Worm (Caenorhabditis elegans): ENCODE measurements around the gene bckd-1A.

The bckd-1A gene

ce11 chrIII:12931108-12931507, 41.2 kb downstream of the bckd-1A start:
- TF ChIP-seq ZK546.5 (tag; optimal IDR thresholded peaks at IDR 0.05), result no peak

- TF ChIP-seq nhr-237 (tag; optimal IDR thresholded peaks at IDR 0.05) (no peak), fos-1 (tag; optimal IDR thresholded peaks at IDR 0.05) (no peak), Y55F3AM.14 (GFP tag; optimal IDR thresholded peaks at IDR 0.05) (no peak), blmp-1 (tag; optimal IDR thresholded peaks at IDR 0.05; ENCODE audit: insufficient read depth) (no peak), nhr-12 (tag; optimal IDR thresholded peaks at IDR 0.05) (no peak), ceh-16 (tag; optimal IDR thresholded peaks at IDR 0.05) (no peak), mdl-1 (tag; optimal IDR thresholded peaks at IDR 0.05) (no peak), ceh-82 (tag; optimal IDR thresholded peaks at IDR 0.05) (no peak), nhr-77 (tag; optimal IDR thresholded peaks at IDR 0.05) (no peak), F13H6.1 (tag; optimal IDR thresholded peaks at IDR 0.05) (no peak), egl-27 (tag; optimal IDR thresholded peaks at IDR 0.05) (no peak), lsy-2 (tag; optimal IDR thresholded peaks at IDR 0.05) (no peak), ama-1 (optimal IDR thresholded peaks at IDR 0.05) (no peak), skn-1 (tag; optimal IDR thresholded peaks at IDR 0.05) (no peak), sma-3 (GFP tag; optimal IDR thresholded peaks at IDR 0.05) (no peak), alr-1 (tag; optimal IDR thresholded peaks at IDR 0.05) (no peak), mbf-1 (tag; optimal IDR thresholded peaks at IDR 0.05) (no peak)
Measured at ce11 chrIII:12929573-12929972, 42.7 kb downstream of the bckd-1A start, which contains the start of gene Y37D8A.19. TSS of gene Y37D8A.19 (plus strand) at chrIII:12929873.

ce11 chrIII:12925947-12926607, 46.2 kb downstream of the bckd-1A start, which contains the start of the genes npp-25 and mrps-10:
TSS of gene npp-25 (minus strand) at chrIII:12925997.
TSS of gene mrps-10 (plus strand) at chrIII:12926557.
- TF ChIP-seq ztf-1 (GFP tag; conservative IDR thresholded peaks at IDR 0.05), result no peak
- TF ChIP-seq lin-13 (GFP tag; optimal IDR thresholded peaks at IDR 0.05), result peak; percentile 52
- no peak for TF ChIP-seq ztf-11 (tag; optimal IDR thresholded peaks at IDR 0.05)
- no peak for TF ChIP-seq nhr-10 (tag; optimal IDR thresholded peaks at IDR 0.05)
- peak in 1 of 2 experiments; percentile 72 for TF ChIP-seq lsy-2 (tag; optimal IDR thresholded peaks at IDR 0.05)
- peak; percentile 29 for TF ChIP-seq fos-1 (tag; optimal IDR thresholded peaks at IDR 0.05)
- TF ChIP-seq elt-1 (tag; optimal IDR thresholded peaks at IDR 0.05), result no peak
- TF ChIP-seq unc-55 (GFP tag; optimal IDR thresholded peaks at IDR 0.05), result peak; percentile 28
- no peak for TF ChIP-seq dmd-4 (tag; optimal IDR thresholded peaks at IDR 0.05)
- TF ChIP-seq C34F6.9 (tag; optimal IDR thresholded peaks at IDR 0.05), result peak; percentile 40

- no peak for TF ChIP-seq sma-9 (GFP tag; optimal IDR thresholded peaks at IDR 0.05)
- no peak for TF ChIP-seq sma-9 (tag; optimal IDR thresholded peaks at IDR 0.05)
- no peak for TF ChIP-seq nhr-237 (tag; optimal IDR thresholded peaks at IDR 0.05)
- TF ChIP-seq lsy-2 (tag; optimal IDR thresholded peaks at IDR 0.05), result no peak
- TF ChIP-seq unc-62 (GFP tag; optimal IDR thresholded peaks at IDR 0.05), result no peak
- TF ChIP-seq unc-39 (tag; optimal IDR thresholded peaks at IDR 0.05), result no peak
- no peak for TF ChIP-seq skn-1 (tag; optimal IDR thresholded peaks at IDR 0.05)
- TF ChIP-seq F13H6.1 (tag; optimal IDR thresholded peaks at IDR 0.05), result no peak
- no peak for TF ChIP-seq aly-2 (tag; optimal IDR thresholded peaks at IDR 0.05)
Measured at ce11 chrIII:12920810-12921209, 51.5 kb downstream of the bckd-1A start.

- TF ChIP-seq alr-1 (tag; optimal IDR thresholded peaks at IDR 0.05) (no peak), peb-1 (tag; optimal IDR thresholded peaks at IDR 0.05) (no peak), fos-1 (tag; optimal IDR thresholded peaks at IDR 0.05) (peak; percentile 95), gmeb-1 (tag; optimal IDR thresholded peaks at IDR 0.05) (peak; percentile 15), F13H6.1 (tag; optimal IDR thresholded peaks at IDR 0.05) (peak; percentile 63), ztf-4 (tag; optimal IDR thresholded peaks at IDR 0.05) (no peak), nhr-129 (tag; optimal IDR thresholded peaks at IDR 0.05) (peak; percentile 59), skn-1 (tag; optimal IDR thresholded peaks at IDR 0.05) (no peak), ZK546.5 (tag; optimal IDR thresholded peaks at IDR 0.05) (no peak), egl-27 (tag; optimal IDR thresholded peaks at IDR 0.05) (no peak)
Measured at ce11 chrIII:12919882-12920281, 52.4 kb downstream of the bckd-1A start.
